Worm (Caenorhabditis elegans): Measurements from ENCODE around the gene fbxb-49.
"Not testable (repeated sequence)": the region's sequence is repeated elsewhere in the genome, so short reads cannot be mapped to it uniquely, and the experiment has no call there.

ce11 chrII:1556217-1556616 is 12.1 kb upstream of the fbxb-49 start, which contains the start of the genes fbxb-54 and fbxb-50:
- TF ChIP-seq elt-1 (tag; optimal IDR thresholded peaks at IDR 0.05; ENCODE audit: borderline replicate concordance, insufficient read depth); sptf-1 (tag; optimal IDR thresholded peaks at IDR 0.05); nhr-28 (tag; optimal IDR thresholded peaks at IDR 0.05); nhr-237 (tag; optimal IDR thresholded peaks at IDR 0.05); nhr-12 (tag; optimal IDR thresholded peaks at IDR 0.05); elt-3 (tag; optimal IDR thresholded peaks at IDR 0.05); unc-39 (tag; optimal IDR thresholded peaks at IDR 0.05); lin-32 (GFP tag; optimal IDR thresholded peaks at IDR 0.05); mep-1 (tag; optimal IDR thresholded peaks at IDR 0.05); pha-4 (tag; optimal IDR thresholded peaks at IDR 0.05); ceh-43 (GFP tag; optimal IDR thresholded peaks at IDR 0.05); unc-120 (tag; optimal IDR thresholded peaks at IDR 0.05; ENCODE audit: poor library complexity, severe bottlenecking): not testable (repeated sequence)

Measured in whole organism, mixed stage, embryonic.